Fruit fly (Drosophila melanogaster) whole organism, adult: ENCODE measurements around the gene CG8281.

Experiments
- CG11617 ChIP-seq: fragments of 200-800 bp; sonication (Bioruptor generic); optimal IDR thresholded peaks from 2 replicates; lab custom pipeline; 2017; ENCODE audit warnings: mild to moderate bottlenecking, missing biosample characterization, missing genetic modification reagents, missing genetic modification characterization
- CG12768 ChIP-seq: fragments of 200-800 bp; sonication (Bioruptor generic); optimal IDR thresholded peaks from 2 replicates; lab custom pipeline; 2017; ENCODE audit warnings: missing biosample characterization, missing genetic modification characterization, mild to moderate bottlenecking, moderate library complexity, missing genetic modification reagents
- CG14711 ChIP-seq: fragments of 200-800 bp; sonication (Bioruptor generic); optimal IDR thresholded peaks from 2 replicates; lab custom pipeline; 2018; ENCODE audit warnings: missing biosample characterization, mild to moderate bottlenecking, missing genetic modification characterization, moderate library complexity
- CG1620 ChIP-seq: fragments of 200-800 bp; sonication (Bioruptor generic); optimal IDR thresholded peaks from 2 replicates; lab custom pipeline; 2016; ENCODE audit warnings: missing biosample characterization, missing genetic modification characterization
- CG33017 ChIP-seq: fragments of 200-800 bp; sonication (Bioruptor generic); optimal IDR thresholded peaks from 2 replicates; lab custom pipeline; 2018; ENCODE audit warnings: missing biosample characterization, mild to moderate bottlenecking, missing genetic modification characterization, moderate library complexity
- CG5204 ChIP-seq: fragments of 200-800 bp; sonication (Bioruptor generic); optimal IDR thresholded peaks from 2 replicates; lab custom pipeline; 2016; ENCODE audit warnings: missing biosample characterization, missing genetic modification characterization
- CG7045 ChIP-seq: fragments of 200-800 bp; sonication (Bioruptor generic); optimal IDR thresholded peaks from 2 replicates; lab custom pipeline; 2017; ENCODE audit warnings: missing biosample characterization, mild to moderate bottlenecking, missing genetic modification characterization
- CG7101 ChIP-seq: fragments of 200-800 bp; sonication (Bioruptor generic); optimal IDR thresholded peaks from 2 replicates; lab custom pipeline; 2018; ENCODE audit warnings: missing biosample characterization, mild to moderate bottlenecking, missing genetic modification characterization, moderate library complexity
- Clk ChIP-seq: fragments of 200-800 bp; sonication (Bioruptor generic); optimal IDR thresholded peaks from 2 replicates; lab custom pipeline; 2017; ENCODE audit warnings: missing biosample characterization, missing genetic modification characterization
- Crg-1 ChIP-seq: fragments of 200-800 bp; sonication (Bioruptor generic); optimal IDR thresholded peaks from 2 replicates; lab custom pipeline; 2016; ENCODE audit warnings: missing biosample characterization, missing genetic modification characterization
- Hr96 ChIP-seq: fragments of 200-800 bp; sonication (Bioruptor generic); optimal IDR thresholded peaks from 2 replicates; lab custom pipeline; 2016; ENCODE audit warnings: missing biosample characterization, missing genetic modification characterization
- Mnt ChIP-seq: fragments of 200-800 bp; sonication (Bioruptor generic); optimal IDR thresholded peaks from 2 replicates; lab custom pipeline; 2016; ENCODE audit warnings: missing biosample characterization, mild to moderate bottlenecking, missing genetic modification characterization
- bab1 ChIP-seq: fragments of 200-800 bp; sonication (Bioruptor generic); optimal IDR thresholded peaks from 3 replicates; lab custom pipeline; 2019; ENCODE audit warnings: missing biosample characterization, mild to moderate bottlenecking, missing genetic modification characterization, moderate library complexity
- cic ChIP-seq: fragments of 200-800 bp; sonication (Bioruptor generic); optimal IDR thresholded peaks from 2 replicates; lab custom pipeline; 2017; ENCODE audit warnings: missing biosample characterization, mild to moderate bottlenecking, missing genetic modification characterization, moderate library complexity
- cnc ChIP-seq, 2 experiments: fragments of >200 bp; optimal IDR thresholded peaks; 2 replicates each; lab custom pipeline; 2017
- kay ChIP-seq: fragments of 200-800 bp; sonication (Bioruptor generic); peaks from one replicate; lab custom pipeline; 2016; ENCODE audit warnings: missing biosample characterization, missing genetic modification characterization, borderline replicate concordance
- ovo ChIP-seq: fragments of 200-800 bp; sonication (Bioruptor generic); optimal IDR thresholded peaks from 2 replicates; lab custom pipeline; 2016; ENCODE audit warnings: missing biosample characterization, missing genetic modification characterization
- pad ChIP-seq: fragments of 200-800 bp; sonication (Bioruptor generic); optimal IDR thresholded peaks from 3 replicates; lab custom pipeline; 2017; ENCODE audit warnings: missing biosample characterization, missing genetic modification characterization, mild to moderate bottlenecking, moderate library complexity, missing genetic modification reagents
- tj ChIP-seq: fragments of 200-800 bp; sonication (Bioruptor generic); optimal IDR thresholded peaks from 3 replicates; lab custom pipeline; 2017; ENCODE audit warnings: missing biosample characterization, mild to moderate bottlenecking, missing genetic modification characterization, moderate library complexity
- toe ChIP-seq: fragments of 200-800 bp; sonication (Bioruptor generic); optimal IDR thresholded peaks from 2 replicates; lab custom pipeline; 2016; ENCODE audit warnings: missing biosample characterization, missing genetic modification characterization

Gene CG8281

DNA sequence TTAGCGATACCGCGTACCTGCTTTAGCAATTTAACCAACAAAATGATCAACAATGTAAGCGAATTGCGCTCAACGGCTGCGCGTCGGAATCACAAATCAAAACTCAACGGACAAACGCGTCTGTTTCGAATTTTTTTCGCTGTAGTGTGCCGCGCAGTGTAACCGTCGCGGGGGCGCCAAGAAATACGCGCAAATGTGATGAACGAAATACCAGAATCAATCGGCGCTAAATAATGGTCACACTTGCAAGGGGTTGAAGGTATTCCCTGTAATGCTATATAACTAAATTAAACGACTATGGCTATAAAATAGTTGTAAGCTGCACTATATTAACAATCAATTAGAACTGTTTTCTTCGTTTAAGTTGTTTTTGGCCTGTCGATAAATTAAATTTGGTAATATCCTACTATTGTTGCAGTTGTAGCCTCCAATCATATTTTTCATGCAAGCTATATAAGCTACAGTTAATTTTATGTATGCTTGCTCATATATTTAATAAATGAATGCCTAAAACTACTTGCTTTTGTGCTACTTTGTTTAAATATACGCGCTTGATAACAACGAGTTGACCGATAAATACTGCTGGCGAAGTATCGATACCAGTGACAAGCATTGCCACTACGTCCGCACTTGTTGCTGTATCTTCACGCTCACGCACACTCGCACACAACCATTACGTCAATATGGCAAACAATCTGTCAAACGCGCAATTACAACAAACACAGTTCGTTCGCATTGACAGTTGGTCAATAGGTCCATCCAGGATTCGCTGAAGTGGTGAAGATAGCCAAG is at the start of gene CG8281, which contains the start of gene pbl:
Gene CG8281, plus strand, starts transcription at position 699 of the 792 bp plus-strand sequence.
Gene pbl, minus strand, starts transcription at position 190 of the 792 bp plus-strand sequence.
- peak; percentile 46 for TF ChIP-seq toe (GFP tag; lab: Kevin White, UChicago)
- no peak for TF ChIP-seq tj
- TF ChIP-seq CG14711 (tag; lab: Kevin White, UChicago): peak; percentile 3
- TF ChIP-seq cnc (optimal IDR thresholded peaks at IDR 0.05; lab: Kevin White, UChicago): no peak
- TF ChIP-seq Mnt (GFP tag; lab: Kevin White, UChicago): peak; percentile 20
- peak; percentile 25 for TF ChIP-seq CG33017 (tag; lab: Kevin White, UChicago)
- TF ChIP-seq pad: no peak
- peak; percentile 28 for TF ChIP-seq CG5204 (GFP tag; lab: Kevin White, UChicago)
- peak; percentile 30 for TF ChIP-seq CG11617
- TF ChIP-seq Hr96 (GFP tag; lab: Kevin White, UChicago): no peak
- peak; percentile 19 for TF ChIP-seq CG1620 (GFP tag; lab: Kevin White, UChicago)
- peak; percentile 43 for TF ChIP-seq CG12768
- peak; percentile 45 for TF ChIP-seq bab1 (GFP tag; lab: Kevin White, UChicago)
- TF ChIP-seq Crg-1 (GFP tag; lab: Kevin White, UChicago): peak; percentile 35
- peak; percentile 24 for TF ChIP-seq CG7045
- TF ChIP-seq CG7101 (tag; lab: Kevin White, UChicago): peak; percentile 27

DNA sequence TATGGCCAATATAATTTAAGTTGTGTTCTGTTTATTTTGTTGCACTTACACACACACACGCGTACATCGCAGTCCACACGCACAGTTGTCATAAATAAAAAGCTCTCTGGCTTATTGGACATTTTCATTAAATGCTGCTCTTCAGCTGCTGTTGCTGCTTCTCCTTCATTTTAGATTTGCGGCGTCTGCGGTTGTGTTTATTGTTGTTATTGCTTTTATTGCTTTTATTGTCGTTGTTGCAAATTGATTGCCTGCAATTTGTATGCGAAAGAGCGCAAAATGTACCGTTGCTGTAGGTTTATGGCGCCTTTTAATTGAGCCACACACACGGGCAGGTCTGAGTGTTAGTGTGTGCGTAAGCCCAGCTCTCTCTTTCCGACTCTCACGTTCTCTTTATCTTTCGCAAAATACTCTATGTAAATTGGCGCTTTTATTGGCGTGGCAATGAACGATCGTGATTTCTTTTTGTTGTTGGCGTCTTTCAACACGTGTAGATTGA is 48.9 kb upstream of the CG8281 start:
- TF ChIP-seq pad: no peak
- TF ChIP-seq ovo (GFP tag; lab: Kevin White, UChicago): peak; percentile 45
- TF ChIP-seq CG14711 (tag; lab: Kevin White, UChicago): no peak
- TF ChIP-seq kay (GFP tag; lab: Kevin White, UChicago): no peak
- TF ChIP-seq tj: peak; percentile 74
- no peak for TF ChIP-seq Clk (GFP tag; lab: Kevin White, UChicago)

DNA sequence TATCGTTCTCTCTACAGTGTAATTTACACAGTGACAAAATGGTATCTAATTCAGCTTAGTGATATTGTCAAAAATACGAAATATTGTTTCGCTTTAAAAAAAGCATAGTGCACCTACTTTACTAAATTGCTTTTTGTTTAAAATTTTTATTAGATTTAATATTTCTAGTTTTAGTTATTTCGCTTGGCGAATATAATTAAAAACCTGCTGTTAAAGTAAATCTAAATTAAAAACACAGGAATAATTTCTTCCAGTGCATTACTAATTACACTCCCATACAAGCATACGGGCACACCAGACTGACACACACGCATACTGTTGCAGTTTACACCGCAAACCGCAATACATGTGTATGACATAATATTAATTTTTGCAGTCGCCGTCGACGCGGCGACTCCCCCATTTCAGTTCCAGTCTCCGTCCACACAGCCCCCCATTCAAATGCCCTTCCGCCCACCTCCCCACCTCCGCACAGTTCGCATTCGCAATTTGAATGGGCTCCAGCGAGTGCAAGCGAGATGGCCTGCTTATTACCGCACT is 48.4 kb upstream of the CG8281 start:
- TF ChIP-seq CG11617: peak; percentile 93
- TF ChIP-seq Crg-1 (GFP tag; lab: Kevin White, UChicago): peak; percentile 81
- TF ChIP-seq pad: peak; percentile 87
- peak; percentile 97 for TF ChIP-seq cic
- peak; percentile 56 for TF ChIP-seq Hr96 (GFP tag; lab: Kevin White, UChicago)
- peak; percentile 45 for TF ChIP-seq ovo (GFP tag; lab: Kevin White, UChicago)
- TF ChIP-seq kay (GFP tag; lab: Kevin White, UChicago): peak; percentile 97
- peak; percentile 95 for TF ChIP-seq CG7045
- TF ChIP-seq CG5204 (GFP tag; lab: Kevin White, UChicago): peak; percentile 86
- TF ChIP-seq CG33017 (tag; lab: Kevin White, UChicago): peak; percentile 92
- TF ChIP-seq Mnt (GFP tag; lab: Kevin White, UChicago): peak; percentile 56
- peak; percentile 88 for TF ChIP-seq CG12768
- peak; percentile 84 for TF ChIP-seq toe (GFP tag; lab: Kevin White, UChicago)
- no peak for TF ChIP-seq cnc (optimal IDR thresholded peaks at IDR 0.05; lab: Kevin White, UChicago)
- TF ChIP-seq CG7101 (tag; lab: Kevin White, UChicago): peak; percentile 93
- peak; percentile 93 for TF ChIP-seq bab1 (GFP tag; lab: Kevin White, UChicago)
- TF ChIP-seq tj: peak; percentile 99
- TF ChIP-seq CG1620 (GFP tag; lab: Kevin White, UChicago): peak; percentile 68
- TF ChIP-seq CG14711 (tag; lab: Kevin White, UChicago): peak; percentile 87
- peak; percentile 80 for TF ChIP-seq Clk (GFP tag; lab: Kevin White, UChicago)

DNA sequence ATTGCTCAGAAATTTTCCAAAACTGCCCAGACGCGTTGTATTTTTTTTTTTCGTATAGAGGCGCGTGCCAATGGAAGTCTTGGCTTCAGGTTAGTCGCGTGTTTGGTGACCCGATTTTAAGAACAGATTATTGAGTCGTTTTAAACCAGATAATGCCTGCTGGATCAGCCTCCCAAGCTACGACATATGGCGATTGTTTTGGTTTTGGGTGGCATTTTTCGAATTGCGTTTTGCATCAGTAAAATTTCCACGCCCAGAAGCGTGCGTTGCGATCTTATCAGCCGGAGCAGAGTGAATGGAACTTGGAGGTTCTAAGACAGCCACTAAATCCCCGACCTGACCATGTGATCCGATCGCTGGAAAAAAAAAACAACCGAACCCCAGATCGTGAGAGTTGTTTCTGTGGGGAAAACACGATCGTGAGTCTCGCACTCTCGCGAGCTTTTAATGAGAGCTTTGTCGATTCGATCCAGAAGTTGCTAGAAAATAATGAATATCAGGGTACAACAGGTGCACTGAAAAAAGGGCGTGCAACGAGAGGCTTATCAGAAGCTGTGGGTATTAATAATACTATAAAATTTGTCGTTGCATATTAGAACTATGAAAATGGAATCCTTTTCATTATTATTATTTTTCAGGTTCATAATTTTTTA is 47.0 kb upstream of the CG8281 start:
- TF ChIP-seq Mnt (GFP tag; lab: Kevin White, UChicago) (peak; percentile 67), cic (peak; percentile 86), bab1 (GFP tag; lab: Kevin White, UChicago) (no peak), cnc (optimal IDR thresholded peaks at IDR 0.05; lab: Kevin White, UChicago) (no peak), ovo (GFP tag; lab: Kevin White, UChicago) (no peak), toe (GFP tag; lab: Kevin White, UChicago) (no peak), kay (GFP tag; lab: Kevin White, UChicago) (peak; percentile 94)

DNA sequence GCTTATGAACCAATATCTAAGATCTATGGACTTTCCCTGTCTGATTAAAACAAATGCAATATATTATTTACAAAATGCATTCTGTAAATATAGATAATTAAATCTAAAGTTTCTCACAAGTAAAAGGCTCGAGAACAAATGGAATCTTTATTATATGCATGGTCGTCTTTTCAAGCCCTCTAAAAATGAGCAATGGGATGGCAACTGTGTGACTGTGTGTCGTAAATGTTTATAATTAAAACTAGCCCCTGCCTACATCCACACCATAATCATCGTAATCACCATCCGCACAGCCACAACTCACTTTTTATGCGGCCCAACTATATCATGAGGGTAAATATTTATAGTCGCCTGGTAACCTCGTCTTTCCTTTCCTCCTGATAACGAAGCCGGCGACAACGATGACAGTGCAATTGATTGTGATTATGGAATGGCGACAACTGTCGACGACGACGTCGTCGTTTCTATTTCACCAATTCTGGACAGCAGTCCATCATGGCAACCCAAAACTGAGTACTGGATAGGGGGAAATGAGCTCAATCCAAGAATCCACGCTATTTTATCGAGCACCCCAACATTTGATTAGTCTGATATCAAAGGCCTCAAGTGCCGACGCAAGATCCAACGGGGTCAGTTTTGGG is 46.4 kb upstream of the CG8281 start:
- peak; percentile 83 to 93 for TF ChIP-seq cnc (optimal IDR thresholded peaks at IDR 0.05; lab: Kevin White, UChicago)
- TF ChIP-seq cic: peak; percentile 7
- TF ChIP-seq CG7101 (tag; lab: Kevin White, UChicago): no peak
- TF ChIP-seq kay (GFP tag; lab: Kevin White, UChicago): peak; percentile 60
